Fruit fly (Drosophila melanogaster): Measurements from ENCODE around the gene CG43155.

- TF ChIP-seq Doc3 (GFP tag; IDR thresholded peaks at IDR 0.05; ENCODE audit: partially characterized antibody) = no peak
- no peak for TF ChIP-seq nerfin-1 (tag; optimal IDR thresholded peaks at IDR 0.05)
- TF ChIP-seq crp (GFP tag; optimal IDR thresholded peaks at IDR 0.05) = no peak
- TF ChIP-seq CG10979 (tag; optimal IDR thresholded peaks at IDR 0.05) = no peak
- TF ChIP-seq CG12155 (GFP tag; optimal IDR thresholded peaks at IDR 0.05) = no peak
- TF ChIP-seq ase (GFP tag; IDR thresholded peaks at IDR 0.05) = no peak
Observed at dm6 chrX:11413090-11413489, 46.5 kb upstream of the CG43155 start, which contains the start of gene Gr10b.
